Fruit fly (Drosophila melanogaster): ENCODE data around the gene G9a.

dm6 chrX:276569-276968 lies 30.8 kb downstream of the G9a start:
- TF ChIP-seq pan (optimal IDR thresholded peaks at IDR 0.05): no peak
- TF ChIP-seq psq (optimal IDR thresholded peaks at IDR 0.05): no peak
- no peak for TF ChIP-seq usp (GFP tag; optimal IDR thresholded peaks at IDR 0.05)
- no peak for TF ChIP-seq EcR (GFP tag; optimal IDR thresholded peaks at IDR 0.05)
- TF ChIP-seq CG8478 (optimal IDR thresholded peaks at IDR 0.05): no peak

All from whole organism.